Worm (Caenorhabditis elegans): ENCODE data around the gene Y48A6B.8.
A peak's percentile ranks its signal among the peaks of the same experiment; 100 is the strongest.

Y48A6B.8 gene

DNA sequence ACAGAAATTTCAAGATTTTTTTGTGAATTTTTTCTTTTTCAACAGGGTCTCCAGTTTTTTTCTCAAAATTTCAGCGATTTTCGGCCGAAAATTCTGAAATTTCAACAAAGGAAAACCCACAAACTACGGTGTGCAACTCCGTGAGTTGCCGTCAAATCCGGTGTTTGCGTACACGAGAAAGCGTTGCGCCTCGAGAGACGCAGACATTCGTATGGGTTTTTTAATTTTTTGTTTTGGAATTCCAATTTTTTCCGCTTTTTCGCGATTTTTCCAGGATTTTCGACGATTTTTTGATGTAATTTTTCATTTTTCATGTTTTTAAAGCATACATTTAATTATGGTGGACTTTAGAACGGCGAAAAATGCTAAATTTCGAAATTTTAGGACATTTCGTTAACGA, 6.9 kb upstream of the Y48A6B.8 start (continued):
- TF ChIP-seq nfya-1 (tag; optimal IDR thresholded peaks at IDR 0.05; ENCODE audit: insufficient read depth) = peak; percentile 93
- TF ChIP-seq elt-1 (tag; optimal IDR thresholded peaks at IDR 0.05) = no peak
- TF ChIP-seq jun-1 (tag; optimal IDR thresholded peaks at IDR 0.05) = peak; percentile 11
- no peak for TF ChIP-seq unc-62 (GFP tag; optimal IDR thresholded peaks at IDR 0.05)
- TF ChIP-seq ceh-9 (tag; optimal IDR thresholded peaks at IDR 0.05) = no peak
- TF ChIP-seq egl-5 (tag; optimal IDR thresholded peaks at IDR 0.05) = peak; percentile 94
- no peak for TF ChIP-seq fkh-10 (GFP tag; optimal IDR thresholded peaks at IDR 0.05)
- TF ChIP-seq ceh-28 (tag; optimal IDR thresholded peaks at IDR 0.05) = peak; percentile 25
- peak; percentile 33 for TF ChIP-seq lin-39 (tag; optimal IDR thresholded peaks at IDR 0.05)
- no peak for TF ChIP-seq nhr-12 (tag; optimal IDR thresholded peaks at IDR 0.05)

DNA sequence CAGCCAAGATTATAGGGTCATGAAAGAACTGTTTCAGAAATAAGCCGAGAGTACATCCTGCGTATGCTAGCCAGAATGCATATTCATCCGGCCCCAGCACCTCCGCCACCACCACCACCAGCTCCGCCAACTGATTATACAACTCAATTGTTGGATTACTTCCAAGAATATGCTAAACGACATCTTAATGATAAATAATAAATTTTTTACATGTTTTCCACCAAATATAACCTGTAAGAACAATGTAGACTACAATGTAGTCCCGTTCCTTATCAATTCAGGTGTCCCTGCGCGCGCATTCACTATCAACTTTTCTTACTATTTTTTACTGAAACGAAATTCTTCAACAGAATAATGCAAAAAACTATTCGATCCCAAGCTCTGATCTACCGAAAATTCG, 3.6 kb upstream of the Y48A6B.8 start, which contains the start of gene Y48A6B.9:
Gene Y48A6B.9, plus strand, starts transcription at position 301 of the 400 bp plus-strand sequence.
- TF ChIP-seq unc-62 (GFP tag; optimal IDR thresholded peaks at IDR 0.05) (no peak), ceh-16 (tag; optimal IDR thresholded peaks at IDR 0.05) (no peak), elt-2 (tag; optimal IDR thresholded peaks at IDR 0.05) (peak; percentile 36), nhr-23 (tag; optimal IDR thresholded peaks at IDR 0.05) (no peak), egl-27 (tag; optimal IDR thresholded peaks at IDR 0.05) (no peak)

DNA sequence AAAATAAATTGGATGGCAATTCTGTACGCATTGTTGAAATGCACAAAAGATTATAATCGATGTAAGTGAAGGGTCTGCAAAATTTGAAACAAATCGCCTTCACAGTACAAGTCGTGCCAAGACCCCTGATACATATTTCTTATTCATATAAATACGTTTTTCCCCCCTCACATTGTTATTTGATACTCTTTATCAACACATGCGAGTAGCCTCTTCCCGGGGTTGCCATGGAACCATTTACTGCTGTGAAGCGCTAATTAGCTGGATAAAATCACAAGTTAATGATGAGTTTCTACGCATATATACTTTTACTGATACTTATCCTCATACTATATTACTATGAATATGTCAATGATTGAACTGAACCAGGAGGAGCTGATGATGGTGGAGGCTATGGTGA, 2.1 kb upstream of the Y48A6B.8 start, which contains the start of gene Y48A6B.14:
Gene Y48A6B.14, plus strand, starts transcription at position 301 of the 400 bp plus-strand sequence.
- no peak for TF ChIP-seq elt-1 (tag; optimal IDR thresholded peaks at IDR 0.05)

DNA sequence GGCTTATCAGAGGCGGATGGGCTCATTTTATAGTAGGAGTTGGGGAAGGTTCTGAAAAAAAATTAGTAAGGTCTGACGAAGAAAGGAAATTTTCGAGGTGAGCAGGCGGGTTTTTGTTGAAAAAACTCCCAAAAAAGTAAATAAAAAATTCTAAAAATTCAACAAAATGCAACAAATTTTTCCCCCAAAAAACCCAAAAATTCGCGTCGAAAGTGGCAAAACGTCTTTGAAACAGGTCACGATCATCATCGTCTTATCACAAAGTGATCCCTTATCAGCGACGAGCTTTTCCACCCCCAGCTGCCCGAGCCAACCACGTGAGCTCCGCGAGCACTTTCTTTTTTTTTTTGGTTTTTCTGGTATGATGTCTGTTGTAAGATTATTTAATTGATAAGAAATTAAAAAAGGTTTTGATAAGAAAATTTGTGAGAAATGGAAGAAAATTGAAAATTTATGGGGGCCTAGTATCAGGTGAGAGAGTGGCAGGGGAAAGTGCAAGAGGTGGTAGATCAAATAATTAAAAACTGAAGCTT, 2.7 kb downstream of the Y48A6B.8 start, which contains the start of gene Y48A6B.7:
Gene Y48A6B.7, minus strand, starts transcription at position 51 of the 533 bp plus-strand sequence.
- TF ChIP-seq pha-4 (tag; optimal IDR thresholded peaks at IDR 0.05) = peak; percentile 70
- no peak for TF ChIP-seq hmg-11 (tag; optimal IDR thresholded peaks at IDR 0.05)
- peak; percentile 20 for TF ChIP-seq jun-1 (tag; optimal IDR thresholded peaks at IDR 0.05)
- TF ChIP-seq nhr-12 (tag; optimal IDR thresholded peaks at IDR 0.05) = no peak
- TF ChIP-seq skn-1 (tag; optimal IDR thresholded peaks at IDR 0.05) = peak; percentile 36
- no peak for TF ChIP-seq ZK546.5 (tag; optimal IDR thresholded peaks at IDR 0.05)
- peak; percentile 100 for TF ChIP-seq elt-2 (tag; optimal IDR thresholded peaks at IDR 0.05)
- peak; percentile 13 for TF ChIP-seq nfya-1 (tag; optimal IDR thresholded peaks at IDR 0.05; ENCODE audit: insufficient read depth)
- no peak for TF ChIP-seq unc-62 (GFP tag; optimal IDR thresholded peaks at IDR 0.05)
- peak; percentile 99 for TF ChIP-seq pqm-1 (tag; optimal IDR thresholded peaks at IDR 0.05)

DNA sequence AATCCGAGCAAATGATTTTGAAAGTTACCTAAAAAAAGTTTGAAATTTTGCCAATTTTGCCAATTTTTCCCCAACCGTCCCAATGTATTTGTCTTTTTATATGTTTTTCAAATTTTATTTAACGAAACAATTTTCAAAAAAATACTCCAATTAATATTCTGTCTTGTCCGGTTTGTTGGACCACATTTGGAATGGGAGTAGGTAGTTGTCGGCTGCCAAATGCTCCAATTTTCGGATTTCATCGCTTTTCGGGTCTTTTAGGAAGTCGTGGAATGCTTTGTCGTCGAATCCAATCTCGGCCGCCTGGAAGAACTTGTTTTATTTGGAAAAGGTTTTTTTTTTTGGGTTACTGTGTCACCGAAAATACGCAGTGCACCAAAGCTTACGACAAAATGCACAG, 4.1 kb downstream of the Y48A6B.8 start:
- TF ChIP-seq tbx-2 (tag; optimal IDR thresholded peaks at IDR 0.05) = no peak
- no peak for TF ChIP-seq R02D3.7 (tag; optimal IDR thresholded peaks at IDR 0.05)
- no peak for TF ChIP-seq fkh-2 (tag; optimal IDR thresholded peaks at IDR 0.05)
- TF ChIP-seq ceh-28 (tag; optimal IDR thresholded peaks at IDR 0.05) = no peak

DNA sequence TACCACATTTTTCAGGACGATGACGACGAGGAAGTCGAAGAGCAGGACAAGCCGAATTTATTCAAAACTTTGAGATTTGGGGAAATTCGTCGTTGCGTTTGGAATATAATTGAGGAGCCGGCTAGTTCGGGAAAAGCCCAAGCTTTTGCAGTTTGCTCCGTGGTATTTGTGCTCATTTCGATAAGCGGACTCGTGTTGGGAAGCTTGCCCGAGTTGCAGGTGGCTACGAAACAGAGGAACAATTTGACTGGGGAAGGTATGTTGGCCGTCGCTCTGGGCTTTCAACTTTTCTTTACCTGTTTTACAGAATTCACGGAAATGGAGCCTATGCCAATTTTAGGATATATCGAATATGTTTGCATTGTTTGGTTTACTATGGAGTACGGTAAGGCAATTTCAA, 7.0 kb downstream of the Y48A6B.8 start:
- TF ChIP-seq tbx-2 (tag; optimal IDR thresholded peaks at IDR 0.05) (no peak), nhr-23 (tag; optimal IDR thresholded peaks at IDR 0.05) (no peak), daf-12 (tag; optimal IDR thresholded peaks at IDR 0.05) (no peak), snpc-4 (tag; optimal IDR thresholded peaks at IDR 0.05) (no peak), ceh-28 (tag; optimal IDR thresholded peaks at IDR 0.05) (no peak), elt-2 (tag; optimal IDR thresholded peaks at IDR 0.05) (no peak), ztf-11 (tag; optimal IDR thresholded peaks at IDR 0.05) (no peak), ceh-82 (tag; optimal IDR thresholded peaks at IDR 0.05) (no peak)

DNA sequence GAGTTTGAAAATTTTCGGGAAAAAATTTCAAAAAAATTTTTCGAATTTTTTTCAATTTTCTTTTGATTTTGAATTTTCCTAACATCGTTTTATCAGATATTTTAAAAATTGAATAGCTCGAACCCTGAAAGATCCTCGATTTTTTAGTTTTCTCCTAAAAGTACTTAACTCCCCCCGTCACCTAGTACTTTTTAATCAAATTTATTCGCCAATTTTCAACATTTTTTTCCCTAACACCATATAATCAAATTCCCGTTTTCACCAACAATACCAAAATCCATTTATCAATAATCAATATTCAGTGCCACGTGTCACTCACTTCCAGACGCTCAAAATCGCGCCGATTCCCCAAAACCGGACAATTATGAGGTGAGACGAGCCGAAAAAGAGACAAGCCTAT, 17.0 kb downstream of the Y48A6B.8 start, which contains the start of gene kvs-4:
Gene kvs-4, plus strand, starts transcription at position 301 of the 400 bp plus-strand sequence.
- no peak for TF ChIP-seq aly-2 (tag; optimal IDR thresholded peaks at IDR 0.05)

DNA sequence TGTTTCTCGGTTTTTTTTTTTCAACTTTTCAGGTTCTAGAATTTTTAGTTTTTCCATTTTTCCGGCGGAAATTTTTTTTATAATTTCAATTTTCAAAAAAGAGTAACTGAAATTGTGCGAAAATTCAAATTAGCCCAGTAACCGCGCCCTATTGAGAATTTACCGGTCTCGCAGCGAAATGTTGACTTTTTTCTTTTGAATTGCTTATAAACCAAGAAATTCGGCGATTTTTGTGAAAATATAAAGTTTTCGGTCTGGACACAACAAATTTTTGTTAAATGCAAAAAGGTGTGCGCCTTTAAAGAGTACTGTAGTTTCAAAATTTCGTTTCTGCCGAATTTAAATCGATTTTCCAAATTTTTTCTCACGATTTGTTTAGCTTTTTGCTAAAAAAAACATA, 18.6 kb downstream of the Y48A6B.8 start:
- TF ChIP-seq nhr-28 (tag; optimal IDR thresholded peaks at IDR 0.05) (no peak), pha-4 (tag; optimal IDR thresholded peaks at IDR 0.05) (no peak), zag-1 (tag; optimal IDR thresholded peaks at IDR 0.05) (no peak), R02D3.7 (tag; optimal IDR thresholded peaks at IDR 0.05) (no peak), lsy-12 (tag; optimal IDR thresholded peaks at IDR 0.05) (no peak), nhr-67 (tag; optimal IDR thresholded peaks at IDR 0.05) (no peak), nhr-11 (tag; optimal IDR thresholded peaks at IDR 0.05) (no peak), mml-1 (tag; optimal IDR thresholded peaks at IDR 0.05) (no peak), elt-1 (tag; optimal IDR thresholded peaks at IDR 0.05) (no peak), nhr-76 (tag; optimal IDR thresholded peaks at IDR 0.05) (no peak), nhr-12 (tag; optimal IDR thresholded peaks at IDR 0.05) (no peak), fkh-2 (tag; optimal IDR thresholded peaks at IDR 0.05) (no peak), nhr-25 (tag; optimal IDR thresholded peaks at IDR 0.05) (no peak), sea-2 (GFP tag; optimal IDR thresholded peaks at IDR 0.05) (no peak), nhr-23 (tag; optimal IDR thresholded peaks at IDR 0.05) (no peak), eor-1 (tag; optimal IDR thresholded peaks at IDR 0.05) (no peak)
